Fruit fly (Drosophila melanogaster): ENCODE results near the gene baz.

dm6 chrX:17230944-17231343 is 71.1 kb downstream of the baz start, which contains the start of gene CG10597:
- TF ChIP-seq odd (GFP tag; optimal IDR thresholded peaks at IDR 0.05) = no peak
- TF ChIP-seq CG13624 (GFP tag; optimal IDR thresholded peaks at IDR 0.05) = no peak
- TF ChIP-seq HLH4C (GFP tag; IDR thresholded peaks at IDR 0.05; ENCODE audit: partially characterized antibody) = no peak

Data from whole organism, embryonic.